Fruit fly (Drosophila melanogaster) Kc167 (cell line): ENCODE results near the gene CG7857.

ENCODE experiments used
- Myc ChIP-seq: fragments of >200 bp; optimal IDR thresholded peaks from 2 replicates; lab custom pipeline; 2017; ENCODE audit warnings: missing external identifiers
- Sin3A ChIP-seq: fragments of >200 bp; optimal IDR thresholded peaks from 2 replicates; lab custom pipeline; 2018; ENCODE audit warnings: missing external identifiers
- h ChIP-seq: fragments of >200 bp; optimal IDR thresholded peaks from 3 replicates; lab custom pipeline; 2018; ENCODE audit warnings: missing external identifiers
- insv ChIP-seq: fragments of >200 bp; optimal IDR thresholded peaks from 3 replicates; lab custom pipeline; 2018; ENCODE audit warnings: missing external identifiers
- psq ChIP-seq: fragments of >200 bp; optimal IDR thresholded peaks from 2 replicates; lab custom pipeline; 2017; ENCODE audit warnings: missing external identifiers
- ttk ChIP-seq: sonication (Bioruptor generic); optimal IDR thresholded peaks from 2 replicates; lab custom pipeline; 2017; ENCODE audit warnings: missing external identifiers

The CG7857 gene

dm6 chr3L:15538582-15539490 lies 34.1 kb upstream of the CG7857 start:
- TF ChIP-seq Myc (lab: Kevin White, UChicago), result no peak
- TF ChIP-seq insv, result no peak
- TF ChIP-seq ttk (lab: Kevin White, UChicago), result no peak
- no peak for TF ChIP-seq psq (lab: Kevin White, UChicago)
- no peak for TF ChIP-seq Sin3A (lab: Kevin White, UChicago)
- TF ChIP-seq h (lab: Kevin White, UChicago), result no peak

- TF ChIP-seq psq (lab: Kevin White, UChicago), result no peak
- no peak for TF ChIP-seq insv
- TF ChIP-seq Sin3A (lab: Kevin White, UChicago), result no peak
- TF ChIP-seq ttk (lab: Kevin White, UChicago), result no peak
- TF ChIP-seq h (lab: Kevin White, UChicago), result no peak
- no peak for TF ChIP-seq Myc (lab: Kevin White, UChicago)
Measured at dm6 chr3L:15537916-15538581, 33.4 kb upstream of the CG7857 start.

- no peak for TF ChIP-seq psq (lab: Kevin White, UChicago)
- no peak for TF ChIP-seq insv
- TF ChIP-seq Myc (lab: Kevin White, UChicago), result no peak
- no peak for TF ChIP-seq ttk (lab: Kevin White, UChicago)
- TF ChIP-seq h (lab: Kevin White, UChicago), result no peak
- TF ChIP-seq Sin3A (lab: Kevin White, UChicago), result no peak
Measured at dm6 chr3L:15536550-15536949, 31.9 kb upstream of the CG7857 start.

dm6 chr3L:15535800-15536225 lies 31.1 kb upstream of the CG7857 start:
- no peak for TF ChIP-seq ttk (lab: Kevin White, UChicago)
- no peak for TF ChIP-seq insv
- no peak for TF ChIP-seq h (lab: Kevin White, UChicago)
- no peak for TF ChIP-seq Myc (lab: Kevin White, UChicago)
- TF ChIP-seq psq (lab: Kevin White, UChicago), result no peak
- no peak for TF ChIP-seq Sin3A (lab: Kevin White, UChicago)

dm6 chr3L:15535228-15535598 lies 30.5 kb upstream of the CG7857 start, which contains the start of gene CrebA:
Gene CrebA (plus strand): TSS chr3L:15535395.
- TF ChIP-seq psq (lab: Kevin White, UChicago), result no peak
- TF ChIP-seq insv, result no peak
- no peak for TF ChIP-seq Sin3A (lab: Kevin White, UChicago)

- TF ChIP-seq ttk (lab: Kevin White, UChicago) (no peak), Myc (lab: Kevin White, UChicago) (no peak), h (lab: Kevin White, UChicago) (no peak), insv (no peak), psq (lab: Kevin White, UChicago) (no peak), Sin3A (lab: Kevin White, UChicago) (no peak)
Measured at dm6 chr3L:15534274-15535227, 29.9 kb upstream of the CG7857 start.

dm6 chr3L:15533402-15534129 lies 28.9 kb upstream of the CG7857 start:
- TF ChIP-seq ttk (lab: Kevin White, UChicago) (no peak), h (lab: Kevin White, UChicago) (no peak), Sin3A (lab: Kevin White, UChicago) (no peak), insv (no peak), Myc (lab: Kevin White, UChicago) (no peak), psq (lab: Kevin White, UChicago) (no peak)

dm6 chr3L:15532368-15533030 lies 27.8 kb upstream of the CG7857 start:
- no peak for TF ChIP-seq psq (lab: Kevin White, UChicago)
- TF ChIP-seq ttk (lab: Kevin White, UChicago), result no peak
- no peak for TF ChIP-seq Sin3A (lab: Kevin White, UChicago)
- TF ChIP-seq h (lab: Kevin White, UChicago), result no peak
- no peak for TF ChIP-seq insv
- no peak for TF ChIP-seq Myc (lab: Kevin White, UChicago)

dm6 chr3L:15531423-15532325 lies 27.0 kb upstream of the CG7857 start, which contains the start of gene CG43248:
Gene CG43248 (minus strand): TSS chr3L:15531473.
- TF ChIP-seq psq (lab: Kevin White, UChicago), result no peak
- TF ChIP-seq insv, result no peak
- TF ChIP-seq ttk (lab: Kevin White, UChicago), result no peak
- TF ChIP-seq Sin3A (lab: Kevin White, UChicago), result no peak
- no peak for TF ChIP-seq h (lab: Kevin White, UChicago)
- no peak for TF ChIP-seq Myc (lab: Kevin White, UChicago)
